Fruit fly (Drosophila melanogaster) whole organism, embryonic: ENCODE data around the gene AANATL7.

Experiments
- Asciz ChIP-seq: fragments of 200-800 bp; sonication (Bioruptor generic); optimal IDR thresholded peaks from 2 replicates; lab custom pipeline; 2017; ENCODE audit warnings: missing biosample characterization, mild to moderate bottlenecking, missing genetic modification characterization, missing genetic modification reagents
- CG12744 ChIP-seq: fragments of 200-800 bp; sonication (Bioruptor generic); optimal IDR thresholded peaks from 2 replicates; lab custom pipeline; 2016; ENCODE audit warnings: missing biosample characterization, missing genetic modification characterization
- CG12942 ChIP-seq: fragments of 200-800 bp; sonication (Bioruptor generic); optimal IDR thresholded peaks from 3 replicates; lab custom pipeline; 2016; ENCODE audit warnings: missing biosample characterization, missing genetic modification characterization
- CG14014 ChIP-seq: fragments of 200-800 bp; sonication (Bioruptor generic); IDR thresholded peaks from 2 replicates; pipeline ENCODE4 v1.3.6; 2022; ENCODE audit warnings: missing biosample characterization, missing genetic modification characterization
- CG1603 ChIP-seq: fragments of 200-800 bp; sonication (Bioruptor generic); optimal IDR thresholded peaks from 2 replicates; lab custom pipeline; 2019; ENCODE audit warnings: missing biosample characterization, mild to moderate bottlenecking, missing genetic modification characterization, moderate library complexity
- CG16813 ChIP-seq: fragments of 200-800 bp; sonication (Bioruptor generic); IDR thresholded peaks from 3 replicates; pipeline ENCODE4 v1.3.6; 2022; ENCODE audit warnings: missing biosample characterization, missing genetic modification characterization; ENCODE audit not compliant: partially characterized antibody
- CG17829 ChIP-seq: fragments of 200-800 bp; optimal IDR thresholded peaks from 2 replicates; lab custom pipeline; 2019; ENCODE audit warnings: missing biosample characterization, mild to moderate bottlenecking, missing genetic modification characterization, moderate library complexity
- CG1792 ChIP-seq: fragments of 200-800 bp; sonication (Bioruptor generic); optimal IDR thresholded peaks from 2 replicates; lab custom pipeline; 2016; ENCODE audit warnings: missing biosample characterization, missing genetic modification characterization
- CG18476 ChIP-seq: fragments of 200-800 bp; sonication (Bioruptor generic); optimal IDR thresholded peaks from 2 replicates; lab custom pipeline; 2016; ENCODE audit warnings: missing biosample characterization, mild to moderate bottlenecking, missing genetic modification characterization
- CG18619 ChIP-seq: fragments of 200-800 bp; sonication (Bioruptor generic); optimal IDR thresholded peaks from 3 replicates; lab custom pipeline; 2017; ENCODE audit warnings: missing biosample characterization, mild to moderate bottlenecking, missing genetic modification characterization
- CG2712 ChIP-seq: fragments of 200-800 bp; optimal IDR thresholded peaks from 3 replicates; lab custom pipeline; 2019; ENCODE audit warnings: missing biosample characterization, mild to moderate bottlenecking, missing genetic modification characterization, moderate library complexity
- CG30403 ChIP-seq: fragments of 200-800 bp; sonication (Bioruptor generic); optimal IDR thresholded peaks from 3 replicates; lab custom pipeline; 2016; ENCODE audit warnings: missing biosample characterization, missing genetic modification characterization
- CG3065 ChIP-seq: fragments of 200-800 bp; sonication (Bioruptor generic); optimal IDR thresholded peaks from 2 replicates; lab custom pipeline; 2016; ENCODE audit warnings: missing biosample characterization, missing genetic modification characterization
- CG4424 ChIP-seq: fragments of 200-800 bp; sonication (Bioruptor generic); optimal IDR thresholded peaks from 3 replicates; lab custom pipeline; 2016; ENCODE audit warnings: missing biosample characterization, missing genetic modification characterization
- CG5953 ChIP-seq: fragments of 200-800 bp; sonication (Bioruptor generic); IDR thresholded peaks from 2 replicates; pipeline ENCODE4 v1.3.6; 2022; ENCODE audit warnings: missing biosample characterization, missing genetic modification characterization
- CG7271 ChIP-seq: fragments of 200-800 bp; sonication (Bioruptor generic); optimal IDR thresholded peaks from 2 replicates; lab custom pipeline; 2018; ENCODE audit warnings: missing biosample characterization, mild to moderate bottlenecking, missing genetic modification characterization, moderate library complexity
- CG7839 ChIP-seq: fragments of 200-800 bp; sonication (Bioruptor generic); optimal IDR thresholded peaks from 3 replicates; lab custom pipeline; 2018; ENCODE audit warnings: missing biosample characterization, mild to moderate bottlenecking, missing genetic modification characterization, moderate library complexity
- CG7928 ChIP-seq: fragments of 200-800 bp; sonication (Bioruptor generic); optimal IDR thresholded peaks from 2 replicates; lab custom pipeline; 2017; ENCODE audit warnings: missing biosample characterization, mild to moderate bottlenecking, missing genetic modification characterization
- CG8944 ChIP-seq: fragments of 200-800 bp; sonication (Bioruptor generic); optimal IDR thresholded peaks from 3 replicates; lab custom pipeline; 2016; ENCODE audit warnings: missing biosample characterization, missing genetic modification characterization
- D19A ChIP-seq: fragments of 200-800 bp; optimal IDR thresholded peaks from 3 replicates; lab custom pipeline; 2019; ENCODE audit warnings: missing biosample characterization, mild to moderate bottlenecking, missing genetic modification characterization, moderate library complexity
- Dad ChIP-seq: fragments of 200-800 bp; sonication (Bioruptor generic); optimal IDR thresholded peaks from 3 replicates; lab custom pipeline; 2016; ENCODE audit warnings: missing biosample characterization, missing genetic modification characterization
- Dbx ChIP-seq: fragments of 200-800 bp; sonication (Bioruptor generic); IDR thresholded peaks from 3 replicates; pipeline ENCODE4 v1.3.6; 2022; ENCODE audit warnings: missing biosample characterization, missing genetic modification characterization
- Drgx ChIP-seq: fragments of 200-800 bp; sonication (Bioruptor generic); IDR thresholded peaks from 2 replicates; pipeline ENCODE4 v1.3.6; 2022; ENCODE audit warnings: missing biosample characterization, missing genetic modification characterization
- E2f2 ChIP-seq: fragments of 200-800 bp; sonication (Bioruptor generic); IDR thresholded peaks from 2 replicates; pipeline ENCODE4 v1.3.6; 2022; ENCODE audit warnings: missing biosample characterization, missing genetic modification characterization
- Fer3 ChIP-seq: fragments of 200-800 bp; sonication (Bioruptor generic); optimal IDR thresholded peaks from 2 replicates; lab custom pipeline; 2018; ENCODE audit warnings: missing biosample characterization, mild to moderate bottlenecking, missing genetic modification characterization, moderate library complexity
- Gsc ChIP-seq: fragments of 200-800 bp; sonication (Bioruptor generic); IDR thresholded peaks from 2 replicates; pipeline ENCODE4 v1.3.6; 2022; ENCODE audit warnings: missing biosample characterization, missing genetic modification characterization
- HLH4C ChIP-seq: fragments of 200-800 bp; sonication (Bioruptor generic); IDR thresholded peaks from 3 replicates; pipeline ENCODE4 v1.3.6; 2022; ENCODE audit warnings: missing biosample characterization, missing genetic modification characterization; ENCODE audit not compliant: partially characterized antibody
- HmgD ChIP-seq: fragments of 200-800 bp; sonication (Bioruptor generic); optimal IDR thresholded peaks from 3 replicates; lab custom pipeline; 2016; ENCODE audit warnings: missing biosample characterization, missing genetic modification characterization
- HmgZ ChIP-seq: fragments of 200-800 bp; sonication (Bioruptor generic); optimal IDR thresholded peaks from 2 replicates; lab custom pipeline; 2018; ENCODE audit warnings: missing biosample characterization, mild to moderate bottlenecking, missing genetic modification characterization
- Hsf ChIP-seq: fragments of 200-800 bp; sonication (Bioruptor generic); optimal IDR thresholded peaks from 3 replicates; lab custom pipeline; 2016; ENCODE audit warnings: missing biosample characterization, missing genetic modification characterization
- Nf-YC ChIP-seq: fragments of 200-800 bp; optimal IDR thresholded peaks from 3 replicates; lab custom pipeline; 2019; ENCODE audit warnings: missing biosample characterization, mild to moderate bottlenecking, missing genetic modification characterization, moderate library complexity
- Scr ChIP-seq: fragments of 200-800 bp; sonication (Bioruptor generic); IDR thresholded peaks from 2 replicates; pipeline ENCODE4 v1.3.6; 2022; ENCODE audit warnings: missing biosample characterization, missing genetic modification characterization; ENCODE audit not compliant: partially characterized antibody
- Six4 ChIP-seq: fragments of 200-800 bp; sonication (Bioruptor generic); optimal IDR thresholded peaks from 2 replicates; lab custom pipeline; 2016; ENCODE audit warnings: missing biosample characterization, missing genetic modification characterization
- Sry-δ ChIP-seq: fragments of 200-800 bp; sonication (Bioruptor generic); optimal IDR thresholded peaks from 2 replicates; lab custom pipeline; 2016; ENCODE audit warnings: missing biosample characterization, missing genetic modification characterization
- TFAM ChIP-seq: fragments of 200-800 bp; sonication (Bioruptor generic); optimal IDR thresholded peaks from 2 replicates; lab custom pipeline; 2017; ENCODE audit warnings: missing biosample characterization, missing genetic modification characterization, inconsistent platforms
- crp ChIP-seq, 2 experiments: fragments of 200-800 bp; sonication (Bioruptor generic); optimal IDR thresholded peaks; 2 replicates in 1 of 2; 3 replicates in 1 of 2; lab custom pipeline; 2017; ENCODE audit warnings: missing biosample characterization in 2 of 2, missing genetic modification characterization in 2 of 2, mild to moderate bottlenecking in 1 of 2, moderate library complexity in 1 of 2
- disco-r ChIP-seq: fragments of 200-800 bp; sonication (Bioruptor generic); optimal IDR thresholded peaks from 2 replicates; lab custom pipeline; 2016; ENCODE audit warnings: missing biosample characterization, missing genetic modification characterization
- ewg ChIP-seq: fragments of 200-800 bp; sonication (Bioruptor generic); optimal IDR thresholded peaks from 3 replicates; lab custom pipeline; 2017; ENCODE audit warnings: mild to moderate bottlenecking, missing biosample characterization, missing genetic modification reagents, missing genetic modification characterization
- fd102C ChIP-seq: fragments of 200-800 bp; sonication (Bioruptor generic); optimal IDR thresholded peaks from 2 replicates; lab custom pipeline; 2018; ENCODE audit warnings: missing biosample characterization, mild to moderate bottlenecking, missing genetic modification characterization, moderate library complexity
- gfzf ChIP-seq: fragments of 200-800 bp; sonication (Bioruptor generic); optimal IDR thresholded peaks from 2 replicates; lab custom pipeline; 2016; ENCODE audit warnings: missing biosample characterization, mild to moderate bottlenecking, missing genetic modification characterization, moderate library complexity
- grn ChIP-seq: fragments of 200-800 bp; sonication (Bioruptor generic); optimal IDR thresholded peaks from 3 replicates; lab custom pipeline; 2017; ENCODE audit warnings: missing biosample characterization, missing genetic modification characterization
- gro ChIP-seq: fragments of 200-800 bp; sonication (Bioruptor generic); optimal IDR thresholded peaks from 2 replicates; lab custom pipeline; 2016; ENCODE audit warnings: missing biosample characterization, missing genetic modification characterization
- ham ChIP-seq: fragments of 200-800 bp; sonication (Bioruptor generic); IDR thresholded peaks from 2 replicates; pipeline ENCODE4 v1.3.6; 2022; ENCODE audit warnings: missing biosample characterization, missing genetic modification characterization
- hbn ChIP-seq: fragments of 200-800 bp; sonication (Bioruptor generic); IDR thresholded peaks from 2 replicates; pipeline ENCODE4 v1.3.6; 2022; ENCODE audit warnings: missing biosample characterization, missing genetic modification characterization; ENCODE audit not compliant: partially characterized antibody
- kni ChIP-seq: fragments of 200-800 bp; sonication (Bioruptor generic); optimal IDR thresholded peaks from 3 replicates; lab custom pipeline; 2017; ENCODE audit warnings: mild to moderate bottlenecking, missing biosample characterization, missing genetic modification reagents, missing genetic modification characterization
- nom ChIP-seq: fragments of 200-800 bp; sonication (Bioruptor generic); optimal IDR thresholded peaks from 2 replicates; lab custom pipeline; 2017; ENCODE audit warnings: missing biosample characterization, missing genetic modification characterization, mild to moderate bottlenecking, moderate library complexity, missing genetic modification reagents
- onecut ChIP-seq: fragments of 200-800 bp; sonication (Bioruptor generic); IDR thresholded peaks from 2 replicates; pipeline ENCODE4 v1.3.6; 2022; ENCODE audit warnings: missing biosample characterization, missing genetic modification characterization
- pb ChIP-seq: fragments of 200-800 bp; sonication (Bioruptor generic); optimal IDR thresholded peaks from 3 replicates; lab custom pipeline; 2016; ENCODE audit warnings: missing biosample characterization, missing genetic modification characterization
- tx ChIP-seq: fragments of 200-800 bp; sonication (Bioruptor generic); optimal IDR thresholded peaks from 2 replicates; lab custom pipeline; 2016; ENCODE audit warnings: missing biosample characterization, missing genetic modification characterization
- vnd ChIP-seq: fragments of 200-800 bp; sonication (Bioruptor generic); IDR thresholded peaks from 3 replicates; pipeline ENCODE4 v1.3.6; 2022; ENCODE audit warnings: missing biosample characterization, missing genetic modification characterization; ENCODE audit not compliant: partially characterized antibody
- yki ChIP-seq: fragments of >200 bp; optimal IDR thresholded peaks from 3 replicates; lab custom pipeline; 2018

AANATL7 gene

DNA sequence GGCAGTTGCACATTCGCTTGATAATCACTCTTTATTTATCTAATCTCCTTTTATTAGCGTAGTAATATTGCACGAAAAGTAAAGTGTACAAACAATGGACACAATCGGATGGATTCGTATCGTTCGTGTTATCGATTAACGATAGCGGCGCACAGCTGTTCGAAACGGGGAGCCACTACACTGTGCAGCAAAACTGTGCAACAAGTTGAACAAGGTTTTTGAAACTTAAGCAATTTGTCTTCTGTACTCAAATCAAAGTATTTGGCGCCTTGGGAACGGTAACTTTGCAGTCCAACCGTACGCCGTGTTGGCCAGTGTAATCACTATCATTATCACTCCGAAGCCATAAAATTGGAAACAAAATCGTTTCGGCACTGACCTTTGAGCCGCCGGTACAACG, 38.9 kb downstream of the AANATL7 start, which contains the start of the genes Tsp3A and Seipin (continued):
- TF ChIP-seq CG7839 (tag; lab: Kevin White, UChicago): no peak
- TF ChIP-seq CG17829 (tag; lab: Kevin White, UChicago): peak; percentile 81
- no peak for TF ChIP-seq fd102C
- TF ChIP-seq Dad (GFP tag; lab: Kevin White, UChicago): peak; percentile 65
- TF ChIP-seq D19A (tag; lab: Kevin White, UChicago): no peak
- peak; percentile 40; the same call in 1 of the 3 replicates for TF ChIP-seq CG16813 (GFP tag; lab: Robert Waterston, UW)
- peak; percentile 58 for TF ChIP-seq ewg
- peak; percentile 94 for TF ChIP-seq nom (GFP tag; lab: Kevin White, UChicago)
- peak; percentile 80 for TF ChIP-seq pb (GFP tag; lab: Kevin White, UChicago)
- peak; percentile 75 for TF ChIP-seq CG18619 (GFP tag; lab: Kevin White, UChicago)
- peak; percentile 73 for TF ChIP-seq CG12942 (GFP tag; lab: Kevin White, UChicago)
- TF ChIP-seq CG12744: peak; percentile 72
- TF ChIP-seq TFAM (GFP tag; lab: Kevin White, UChicago): peak; percentile 9
- TF ChIP-seq HmgD: peak; percentile 37
- peak; percentile 90 for TF ChIP-seq Fer3 (tag; lab: Kevin White, UChicago)
- peak; percentile 86 for TF ChIP-seq Drgx (GFP tag; lab: Robert Waterston, UW)
- TF ChIP-seq CG1792 (GFP tag; lab: Kevin White, UChicago): peak; percentile 74
- peak; percentile 56 for TF ChIP-seq CG18476 (GFP tag; lab: Kevin White, UChicago)
- peak; percentile 65 for TF ChIP-seq CG8944
- peak; percentile 88 for TF ChIP-seq HmgZ (tag; lab: Kevin White, UChicago)
- peak; percentile 77 for TF ChIP-seq CG2712 (tag; lab: Kevin White, UChicago)
- TF ChIP-seq CG7928 (GFP tag; lab: Kevin White, UChicago): peak; percentile 55
- peak; percentile 79 for TF ChIP-seq Hsf
- peak; percentile 27 for TF ChIP-seq gfzf (GFP tag; lab: Kevin White, UChicago)
- peak; percentile 74 for TF ChIP-seq CG5953 (GFP tag; lab: Robert Waterston, UW)
- TF ChIP-seq CG14014 (GFP tag; lab: Robert Waterston, UW): peak; percentile 90
- peak; percentile 92 for TF ChIP-seq gro (GFP tag; lab: Kevin White, UChicago)
- TF ChIP-seq Gsc (GFP tag; lab: Robert Waterston, UW): peak; percentile 51
- TF ChIP-seq CG4424 (GFP tag; lab: Kevin White, UChicago): peak; percentile 81
- TF ChIP-seq Scr (GFP tag; lab: Robert Waterston, UW): peak; percentile 65
- peak; percentile 59 for TF ChIP-seq Sry-δ (GFP tag; lab: Kevin White, UChicago)
- no peak for TF ChIP-seq CG7271
- TF ChIP-seq ham (GFP tag; lab: Robert Waterston, UW): 0 out of 2 replicates have a peak, but pooled peaks have one; percentile 24
- TF ChIP-seq kni (GFP tag; lab: Kevin White, UChicago): peak; percentile 20
- no peak for TF ChIP-seq vnd
- peak; percentile 79 for TF ChIP-seq CG30403
- TF ChIP-seq Asciz: no peak
- peak; percentile 77 for TF ChIP-seq disco-r (GFP tag; lab: Kevin White, UChicago)
- no peak for TF ChIP-seq yki (lab: Kevin White, UChicago)
- TF ChIP-seq Six4: peak; percentile 71
- TF ChIP-seq Nf-YC (tag; lab: Kevin White, UChicago): peak; percentile 49
- peak; percentile 90 for TF ChIP-seq CG1603 (tag; lab: Kevin White, UChicago)
- TF ChIP-seq onecut: peak; percentile 81
- no peak for TF ChIP-seq CG3065 (GFP tag; lab: Kevin White, UChicago)
- TF ChIP-seq crp (GFP tag; optimal IDR thresholded peaks at IDR 0.05; lab: Kevin White, UChicago): peak; percentile 38 to 87
- TF ChIP-seq E2f2 (GFP tag; lab: Robert Waterston, UW): peak; percentile 71
- no peak for TF ChIP-seq hbn
- TF ChIP-seq grn (GFP tag; lab: Kevin White, UChicago): peak; percentile 86
- TF ChIP-seq tx (GFP tag; lab: Kevin White, UChicago): peak; percentile 66
- peak; percentile 86 for TF ChIP-seq Dbx (GFP tag; lab: Robert Waterston, UW)
- peak; percentile 67 for TF ChIP-seq HLH4C (GFP tag; lab: Robert Waterston, UW)
